Fruit fly (Drosophila melanogaster) whole organism: ENCODE measurements around the gene Cad96Cb.

ENCODE experiments used
- Dll ChIP-seq: fragments of >200 bp; optimal IDR thresholded peaks from 2 replicates; lab custom pipeline; 2017
- pan ChIP-seq: fragments of >200 bp; optimal IDR thresholded peaks from 2 replicates; lab custom pipeline; 2017
- psq ChIP-seq: fragments of >200 bp; optimal IDR thresholded peaks from 2 replicates; lab custom pipeline; 2017
- usp ChIP-seq: fragments of >200 bp; optimal IDR thresholded peaks from 2 replicates; lab custom pipeline; 2017; ENCODE audit warnings: missing biosample characterization, missing genetic modification characterization, mixed read lengths

DNA sequence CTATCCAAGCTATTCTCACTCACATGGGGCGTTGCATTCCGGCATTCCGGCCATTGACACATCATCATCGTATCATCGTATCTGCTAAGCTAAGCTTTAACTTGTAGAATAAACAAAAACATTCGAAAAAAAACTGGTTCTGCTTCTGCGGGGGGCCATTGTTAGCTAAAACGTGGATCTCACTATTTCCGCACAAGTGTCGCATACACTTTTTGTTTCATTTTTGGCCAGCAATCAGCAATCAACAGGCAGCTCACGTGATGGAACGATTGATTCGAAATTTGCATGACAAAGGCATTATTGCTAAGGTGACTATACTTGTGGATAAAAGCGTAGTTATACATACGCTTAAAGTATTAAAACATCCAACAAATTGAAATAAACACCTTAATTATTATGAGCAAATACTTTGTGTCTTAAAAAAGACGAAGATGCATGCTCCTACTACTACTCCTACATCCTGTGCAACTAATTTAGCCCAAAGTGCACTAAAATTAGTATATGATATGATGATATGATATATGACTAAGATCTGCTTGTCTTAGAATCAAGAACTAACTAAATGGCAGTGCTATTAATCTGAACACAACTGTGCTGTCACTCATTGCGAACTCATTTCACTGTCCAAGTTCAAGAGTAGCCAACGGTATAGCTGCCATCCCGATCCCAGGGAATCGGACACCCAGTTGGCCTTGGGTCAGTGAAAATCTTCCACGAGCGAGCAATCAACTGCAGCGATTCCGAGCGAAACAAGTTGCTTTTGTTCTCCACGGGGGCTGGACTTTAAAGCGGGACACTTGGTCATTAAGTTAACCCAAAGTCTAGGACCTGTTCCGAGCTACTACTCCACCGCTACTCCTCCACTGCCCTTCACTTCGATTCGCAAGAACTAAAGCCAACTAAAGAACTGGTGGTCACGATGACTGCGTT lies 6.9 kb upstream of the Cad96Cb start:
- TF ChIP-seq usp (no peak), psq (no peak), pan (no peak), Dll (lab: Kevin White, UChicago) (no peak)
